Worm (Caenorhabditis elegans) whole organism, young adult: Measurements from ENCODE around the gene Y42H9AR.5.

Source experiments
- C06A6.2 ChIP-seq: fragments of 200-800 bp; sonication (Bioruptor generic); conservative IDR thresholded peaks from 2 replicates; pipeline ENCODE4 v1.3.6; 2022; ENCODE audit warnings: missing genetic modification characterization, missing compliant biosample characterization
- egl-44 ChIP-seq: fragments of 200-800 bp; sonication (Bioruptor generic); IDR thresholded peaks from 2 replicates; pipeline ENCODE4 v1.3.6; 2022; ENCODE audit warnings: missing genetic modification reagents, missing genetic modification characterization, missing compliant biosample characterization
- him-1 ChIP-seq: sonication (generic microtip); optimal IDR thresholded peaks from 2 replicates; lab custom pipeline; 2016; ENCODE audit warnings: missing genotype, missing genetic modification reagents, missing genetic modification characterization, missing compliant biosample characterization
- hlh-12 ChIP-seq: sonication (generic microtip); optimal IDR thresholded peaks from 2 replicates; lab custom pipeline; 2016; ENCODE audit warnings: missing genetic modification characterization, missing compliant biosample characterization
- lin-40 ChIP-seq: sonication (generic microtip); optimal IDR thresholded peaks from 2 replicates; lab custom pipeline; 2016; ENCODE audit warnings: missing genetic modification characterization, mild to moderate bottlenecking, missing compliant biosample characterization, missing genotype, missing genetic modification reagents
- lin-54 ChIP-seq: fragments of 200-800 bp; sonication (Bioruptor generic); optimal IDR thresholded peaks from 2 replicates; lab custom pipeline; 2018; ENCODE audit warnings: mild to moderate bottlenecking, missing genetic modification characterization, missing compliant biosample characterization
- madf-3 ChIP-seq: fragments of 200-800 bp; sonication (Bioruptor generic); IDR thresholded peaks from 2 replicates; pipeline ENCODE4 v1.3.6; 2022; ENCODE audit warnings: missing genetic modification reagents, missing genetic modification characterization, missing compliant biosample characterization
- madf-6 ChIP-seq: fragments of 200-800 bp; sonication (Bioruptor generic); IDR thresholded peaks from 2 replicates; pipeline ENCODE4 v1.3.6; 2022; ENCODE audit warnings: missing genetic modification reagents, missing genetic modification characterization, missing compliant biosample characterization
- madf-8 ChIP-seq: fragments of 200-800 bp; sonication (Bioruptor generic); conservative IDR thresholded peaks from 2 replicates; pipeline ENCODE4 v1.3.6; 2022; ENCODE audit warnings: missing genetic modification reagents, missing genetic modification characterization, missing compliant biosample characterization
- nhr-80 ChIP-seq: sonication (generic microtip); optimal IDR thresholded peaks from 2 replicates; lab custom pipeline; 2016; ENCODE audit warnings: missing genetic modification characterization, missing compliant biosample characterization
- tbx-9 ChIP-seq: sonication (generic microtip); optimal IDR thresholded peaks from 2 replicates; lab custom pipeline; 2016; ENCODE audit warnings: borderline replicate concordance, missing genetic modification characterization, inconsistent platforms, missing compliant biosample characterization
- tlf-1 ChIP-seq: fragments of 200-800 bp; sonication (Bioruptor generic); optimal IDR thresholded peaks from 2 replicates; lab custom pipeline; 2018; ENCODE audit warnings: mild to moderate bottlenecking, missing genetic modification characterization, missing compliant biosample characterization
- unc-62 ChIP-seq: fragments of 150-350 bp; optimal IDR thresholded peaks from 2 replicates; lab custom pipeline; 2014; ENCODE audit warnings: missing biosample characterization, missing genetic modification reagents, missing genetic modification characterization

- no peak for TF ChIP-seq madf-6 (GFP tag; lab: Robert Waterston, UW)
- TF ChIP-seq hlh-12 (tag; lab: Kevin White, UChicago), result no peak
- no peak for TF ChIP-seq madf-8
- no peak for TF ChIP-seq madf-3 (GFP tag; lab: Robert Waterston, UW)
- no peak for TF ChIP-seq nhr-80
- no peak for TF ChIP-seq C06A6.2 (GFP tag; lab: Robert Waterston, UW)
- no peak for TF ChIP-seq egl-44 (GFP tag; lab: Robert Waterston, UW)
- no peak for TF ChIP-seq unc-62 (GFP tag; lab: Kevin White, UChicago)
- TF ChIP-seq lin-54 (GFP tag; lab: Kevin White, UChicago), result no peak
- no peak for TF ChIP-seq tlf-1
- TF ChIP-seq him-1 (tag; lab: Kevin White, UChicago), result no peak
- TF ChIP-seq tbx-9 (tag; lab: Kevin White, UChicago), result no peak
- TF ChIP-seq lin-40, result no peak
These were observed 22.2 kb upstream of the Y42H9AR.5 start for ce11 chrIV:8080166-8080565.
